Worm (Caenorhabditis elegans): Measurements from ENCODE around the gene T11F9.10.

- TF ChIP-seq ceh-34 (tag; optimal IDR thresholded peaks at IDR 0.05), result no peak
- no peak for TF ChIP-seq mec-3 (tag; optimal IDR thresholded peaks at IDR 0.05; ENCODE audit: borderline replicate concordance)
- no peak for TF ChIP-seq ama-1 (optimal IDR thresholded peaks at IDR 0.05)
- TF ChIP-seq dve-1 (tag; optimal IDR thresholded peaks at IDR 0.05), result no peak
- no peak for TF ChIP-seq nhr-11 (tag; optimal IDR thresholded peaks at IDR 0.05)
Observed at ce11 chrV:11526927-11527491, 40.2 kb downstream of the T11F9.10 start.

Measured in whole organism, late embryonic.